Fruit fly (Drosophila melanogaster): ENCODE measurements around the gene nbs.

- no peak for TF ChIP-seq psq (optimal IDR thresholded peaks at IDR 0.05)
- no peak for TF ChIP-seq usp (GFP tag; optimal IDR thresholded peaks at IDR 0.05)
- TF ChIP-seq CG8478 (optimal IDR thresholded peaks at IDR 0.05) = no peak
- no peak for TF ChIP-seq Dll (optimal IDR thresholded peaks at IDR 0.05)
These were observed 19.3 kb upstream of the nbs start for dm6 chr3L:9742342-9742741.
